Worm (Caenorhabditis elegans) whole organism, L3 larva: ENCODE results near the gene srx-50.

Experiments
- R02D3.7 ChIP-seq: fragments of 150-350 bp; optimal IDR thresholded peaks from 2 replicates; lab custom pipeline; 2014; ENCODE audit warnings: missing biosample characterization, missing genetic modification characterization
- ZK546.5 ChIP-seq: sonication (generic microtip); optimal IDR thresholded peaks from 2 replicates; lab custom pipeline; 2017; ENCODE audit warnings: missing biosample characterization, missing genetic modification characterization
- ama-1 ChIP-seq: fragments of 150-350 bp; optimal IDR thresholded peaks from 2 replicates; lab custom pipeline; 2018
- ceh-16 ChIP-seq: sonication (generic microtip); optimal IDR thresholded peaks from 2 replicates; lab custom pipeline; 2017; ENCODE audit warnings: missing biosample characterization, missing genetic modification characterization
- ceh-28 ChIP-seq: fragments of 150-350 bp; optimal IDR thresholded peaks from 2 replicates; lab custom pipeline; 2014; ENCODE audit warnings: missing biosample characterization, missing genetic modification reagents, missing genetic modification characterization
- ceh-82 ChIP-seq: fragments of 150-350 bp; optimal IDR thresholded peaks from 2 replicates; lab custom pipeline; 2014; ENCODE audit warnings: missing biosample characterization, missing genetic modification characterization
- ceh-9 ChIP-seq: sonication (generic microtip); optimal IDR thresholded peaks from 2 replicates; lab custom pipeline; 2018; ENCODE audit warnings: missing biosample characterization, missing genetic modification characterization
- daf-12 ChIP-seq: fragments of 150-350 bp; optimal IDR thresholded peaks from 2 replicates; lab custom pipeline; 2014; ENCODE audit warnings: missing biosample characterization, missing genetic modification reagents, missing genetic modification characterization
- egl-27 ChIP-seq: sonication (generic microtip); optimal IDR thresholded peaks from 4 replicates; lab custom pipeline; 2017; ENCODE audit warnings: missing biosample characterization, missing genetic modification reagents, missing genetic modification characterization
- elt-1 ChIP-seq: fragments of 150-350 bp; optimal IDR thresholded peaks from 2 replicates; lab custom pipeline; 2014; ENCODE audit warnings: missing biosample characterization, missing genetic modification characterization
- elt-2 ChIP-seq: sonication (generic microtip); optimal IDR thresholded peaks from 2 replicates; lab custom pipeline; 2016; ENCODE audit warnings: missing genetic modification reagents, mild to moderate bottlenecking, missing genetic modification characterization, missing compliant biosample characterization
- elt-3 ChIP-seq, 3 experiments: fragments of 150-350 bp in 1 of 3; sonication (generic microtip) in 2 of 3; optimal IDR thresholded peaks; 2 replicates in 2 of 3; 4 replicates in 1 of 3; lab custom pipeline; 2014 to 2017; ENCODE audit warnings: missing biosample characterization in 3 of 3, missing genetic modification characterization in 3 of 3
- eor-1 ChIP-seq, 2 experiments: fragments of 150-350 bp; optimal IDR thresholded peaks; 2 replicates each; lab custom pipeline; 2014 to 2018; ENCODE audit warnings: missing biosample characterization in 2 of 2, missing genetic modification characterization in 2 of 2
- fkh-10 ChIP-seq: sonication (generic microtip); optimal IDR thresholded peaks from 2 replicates; lab custom pipeline; 2017; ENCODE audit warnings: missing biosample characterization, missing genetic modification reagents, missing genetic modification characterization
- fos-1 ChIP-seq: fragments of 150-350 bp; optimal IDR thresholded peaks from 2 replicates; lab custom pipeline; 2014; ENCODE audit warnings: missing biosample characterization, missing genetic modification characterization
- hmg-11 ChIP-seq: sonication (generic microtip); optimal IDR thresholded peaks from 2 replicates; lab custom pipeline; 2016; ENCODE audit warnings: missing genetic modification characterization, missing compliant biosample characterization
- lin-15B ChIP-seq: fragments of 150-350 bp; optimal IDR thresholded peaks from 2 replicates; lab custom pipeline; 2014; ENCODE audit warnings: missing biosample characterization, missing genetic modification characterization
- lsy-12 ChIP-seq: sonication (generic microtip); optimal IDR thresholded peaks from 2 replicates; lab custom pipeline; 2016; ENCODE audit warnings: mild to moderate bottlenecking, missing genetic modification characterization, missing compliant biosample characterization
- nhr-11 ChIP-seq: fragments of 150-350 bp; optimal IDR thresholded peaks from 2 replicates; lab custom pipeline; 2014; ENCODE audit warnings: missing biosample characterization, missing genetic modification characterization
- nhr-12 ChIP-seq: fragments of 150-350 bp; optimal IDR thresholded peaks from 2 replicates; lab custom pipeline; 2014; ENCODE audit warnings: missing biosample characterization, missing genetic modification characterization
- nhr-23 ChIP-seq: fragments of 150-350 bp; optimal IDR thresholded peaks from 2 replicates; lab custom pipeline; 2014; ENCODE audit warnings: missing biosample characterization, missing genetic modification reagents, missing genetic modification characterization
- nhr-237 ChIP-seq: fragments of 150-350 bp; optimal IDR thresholded peaks from 2 replicates; lab custom pipeline; 2014; ENCODE audit warnings: missing biosample characterization, missing genetic modification characterization
- nhr-25 ChIP-seq: sonication (generic microtip); optimal IDR thresholded peaks from 2 replicates; lab custom pipeline; 2017; ENCODE audit warnings: missing biosample characterization, missing genetic modification characterization
- nhr-43 ChIP-seq: sonication (generic microtip); optimal IDR thresholded peaks from 2 replicates; lab custom pipeline; 2016; ENCODE audit warnings: mild to moderate bottlenecking, missing genetic modification characterization, missing compliant biosample characterization; ENCODE audit not compliant: poor library complexity, severe bottlenecking
- nhr-76 ChIP-seq: fragments of 150-350 bp; sonication (generic microtip); optimal IDR thresholded peaks from 5 replicates; lab custom pipeline; 2014; ENCODE audit warnings: missing biosample characterization, missing genetic modification characterization
- nhr-77 ChIP-seq: fragments of 150-350 bp; optimal IDR thresholded peaks from 2 replicates; lab custom pipeline; 2014; ENCODE audit warnings: missing biosample characterization, missing genetic modification characterization
- pha-4 ChIP-seq: fragments of 150-350 bp; optimal IDR thresholded peaks from 2 replicates; lab custom pipeline; 2014; ENCODE audit warnings: missing biosample characterization, missing genetic modification reagents, missing genetic modification characterization
- pqm-1 ChIP-seq: fragments of 150-350 bp; optimal IDR thresholded peaks from 2 replicates; lab custom pipeline; 2017; ENCODE audit warnings: missing biosample characterization, missing genetic modification characterization, inconsistent platforms
- sea-2 ChIP-seq: fragments of 150-350 bp; sonication (generic microtip); optimal IDR thresholded peaks from 4 replicates; lab custom pipeline; 2014; ENCODE audit warnings: missing biosample characterization, missing genetic modification reagents, missing genetic modification characterization
- skn-1 ChIP-seq: fragments of 150-350 bp; optimal IDR thresholded peaks from 2 replicates; lab custom pipeline; 2014; ENCODE audit warnings: missing biosample characterization, missing genetic modification characterization
- snpc-4 ChIP-seq: fragments of 150-350 bp; optimal IDR thresholded peaks from 2 replicates; lab custom pipeline; 2014; ENCODE audit warnings: missing biosample characterization, missing genetic modification characterization
- tbx-2 ChIP-seq: sonication (generic microtip); optimal IDR thresholded peaks from 2 replicates; lab custom pipeline; 2016; ENCODE audit warnings: mild to moderate bottlenecking, missing genetic modification characterization, missing compliant biosample characterization
- unc-39 ChIP-seq: sonication (generic microtip); optimal IDR thresholded peaks from 4 replicates; lab custom pipeline; 2017; ENCODE audit warnings: missing biosample characterization, missing genetic modification characterization
- unc-62 ChIP-seq: fragments of 150-350 bp; sonication (generic microtip); optimal IDR thresholded peaks from 4 replicates; lab custom pipeline; 2014; ENCODE audit warnings: missing biosample characterization, missing genetic modification reagents, missing genetic modification characterization
- zag-1 ChIP-seq: fragments of 150-350 bp; optimal IDR thresholded peaks from 2 replicates; lab custom pipeline; 2014; ENCODE audit warnings: missing biosample characterization, missing genetic modification characterization

srx-50 gene

DNA sequence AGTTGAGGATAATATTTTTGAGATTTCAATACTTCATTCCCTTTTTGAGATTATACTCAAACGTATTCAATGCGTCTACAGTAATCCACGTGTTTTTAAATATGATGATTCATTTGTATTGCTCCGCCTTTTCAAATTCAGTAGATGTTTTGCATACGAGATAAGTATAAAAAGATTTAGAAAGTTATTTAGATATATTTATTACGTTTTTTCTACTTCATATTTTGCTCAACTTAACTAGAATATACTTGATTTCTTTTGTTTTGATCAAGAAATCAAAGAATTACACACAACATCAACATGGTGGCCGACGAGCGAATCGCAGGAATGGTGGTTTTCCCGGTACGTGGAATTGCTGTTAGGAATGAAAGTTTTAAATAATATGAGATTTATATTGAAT is at the start of gene srx-50:
TSS of gene srx-50 (plus strand) at position 301 of the 400 bp plus-strand sequence.
- TF ChIP-seq nhr-43 (tag; lab: Kevin White, UChicago) (no peak), fkh-10 (GFP tag; lab: Kevin White, UChicago) (peak; percentile 18)

DNA sequence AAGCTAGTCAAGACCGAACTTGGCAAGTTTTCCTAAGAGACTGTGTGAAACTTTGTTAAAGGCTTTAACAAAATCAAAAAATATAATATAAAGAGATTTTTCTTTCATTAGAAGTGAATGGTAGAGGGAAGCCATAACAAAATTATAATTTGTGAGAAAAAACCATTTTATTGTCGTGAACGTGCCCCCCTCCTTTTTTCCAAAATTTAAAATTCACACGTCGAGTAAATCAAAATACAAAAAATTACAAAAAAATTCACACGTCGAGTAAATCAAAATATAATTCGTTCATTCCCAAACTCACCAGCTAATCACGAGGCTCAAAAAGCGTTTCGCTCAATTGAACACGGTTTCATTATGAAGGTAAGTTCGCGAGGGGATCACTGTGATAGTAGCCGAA is 48.2 kb upstream of the srx-50 start, which contains the start of gene C25A8.2:
TSS of gene C25A8.2 (plus strand) at position 301 of the 400 bp plus-strand sequence.
- TF ChIP-seq elt-3 (tag; optimal IDR thresholded peaks at IDR 0.05; lab: Kevin White, UChicago) (no peak), unc-62 (no peak), skn-1 (no peak), elt-2 (tag; lab: Kevin White, UChicago) (no peak), ZK546.5 (no peak), nhr-76 (tag; lab: Kevin White, UChicago) (no peak), unc-39 (tag; lab: Kevin White, UChicago) (no peak), nhr-43 (tag; lab: Kevin White, UChicago) (no peak), ceh-16 (tag; lab: Kevin White, UChicago) (no peak), nhr-23 (no peak), ceh-28 (tag; lab: Kevin White, UChicago) (no peak), sea-2 (GFP tag; lab: Kevin White, UChicago) (no peak), lin-15B (tag; lab: Kevin White, UChicago) (no peak), pqm-1 (tag; lab: Kevin White, UChicago) (no peak), daf-12 (tag; lab: Kevin White, UChicago) (no peak), ceh-82 (tag; lab: Kevin White, UChicago) (no peak), ama-1 (lab: Kevin White, UChicago) (no peak), nhr-25 (tag; lab: Kevin White, UChicago) (no peak), nhr-12 (tag; lab: Kevin White, UChicago) (no peak), eor-1 (tag; optimal IDR thresholded peaks at IDR 0.05; lab: Kevin White, UChicago) (no peak)
- TF ChIP-seq, all 47 proteins: peak for 0

DNA sequence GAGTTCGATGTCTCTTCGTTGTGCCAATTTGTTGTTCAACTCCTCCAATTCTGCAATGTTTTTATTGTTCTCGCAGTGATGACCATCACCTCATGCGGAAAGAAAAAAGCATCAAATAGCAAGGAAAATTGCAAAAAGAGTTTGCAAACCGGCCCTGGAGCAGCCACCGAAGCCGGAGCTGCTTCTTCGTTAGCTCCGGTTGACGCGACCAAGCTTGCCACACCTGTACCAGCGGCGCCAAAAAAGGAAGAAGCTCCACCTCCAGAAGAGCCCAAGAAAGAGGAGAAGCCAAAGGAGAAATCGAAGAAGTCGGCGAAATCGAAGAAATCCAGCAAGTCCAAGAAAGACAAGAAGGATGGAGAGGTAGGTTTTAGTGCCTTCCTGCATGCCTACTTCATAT is 47.6 kb upstream of the srx-50 start:
- TF ChIP-seq egl-27 (tag; lab: Kevin White, UChicago) (no peak), nhr-237 (tag; lab: Kevin White, UChicago) (no peak), ceh-16 (tag; lab: Kevin White, UChicago) (no peak), nhr-77 (tag; lab: Kevin White, UChicago) (no peak), elt-3 (tag; optimal IDR thresholded peaks at IDR 0.05; lab: Kevin White, UChicago) (no peak), pha-4 (tag; lab: Kevin White, UChicago) (no peak), sea-2 (GFP tag; lab: Kevin White, UChicago) (no peak), ama-1 (lab: Kevin White, UChicago) (no peak), unc-62 (no peak), lsy-12 (tag; lab: Kevin White, UChicago) (no peak), R02D3.7 (no peak), fos-1 (tag; lab: Kevin White, UChicago) (no peak)
- TF ChIP-seq, all 47 proteins: peak for 0

DNA sequence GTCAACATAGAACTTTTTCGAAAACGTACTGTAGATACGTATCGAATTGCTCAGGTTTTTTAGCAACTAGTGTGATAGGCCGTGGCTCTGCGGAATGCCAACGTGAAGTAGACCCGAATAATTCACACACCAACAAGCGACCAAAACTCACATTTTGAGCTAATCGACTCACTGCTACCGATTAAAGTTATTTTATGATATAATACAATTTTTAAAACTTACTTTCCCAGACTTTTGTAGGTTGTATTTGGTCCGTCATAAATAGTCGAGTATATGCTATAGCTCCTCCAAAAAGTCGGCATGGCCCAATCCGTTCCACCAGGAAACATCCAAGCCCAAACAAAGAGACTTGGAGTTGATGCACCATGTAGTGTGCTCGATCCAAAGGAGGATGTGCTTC is 46.9 kb upstream of the srx-50 start, which contains the start of gene C25A8.1:
TSS of gene C25A8.1 (plus strand) at position 301 of the 400 bp plus-strand sequence.
- TF ChIP-seq fkh-10 (GFP tag; lab: Kevin White, UChicago) (no peak), elt-1 (tag; lab: Kevin White, UChicago) (no peak), lsy-12 (tag; lab: Kevin White, UChicago) (no peak), zag-1 (tag; lab: Kevin White, UChicago) (no peak), elt-3 (tag; optimal IDR thresholded peaks at IDR 0.05; lab: Kevin White, UChicago) (no peak), ceh-28 (tag; lab: Kevin White, UChicago) (no peak), pqm-1 (tag; lab: Kevin White, UChicago) (no peak), snpc-4 (no peak), fos-1 (tag; lab: Kevin White, UChicago) (no peak), R02D3.7 (no peak), ceh-9 (no peak), nhr-11 (tag; lab: Kevin White, UChicago) (no peak), nhr-76 (tag; lab: Kevin White, UChicago) (no peak), tbx-2 (tag; lab: Kevin White, UChicago) (no peak)

DNA sequence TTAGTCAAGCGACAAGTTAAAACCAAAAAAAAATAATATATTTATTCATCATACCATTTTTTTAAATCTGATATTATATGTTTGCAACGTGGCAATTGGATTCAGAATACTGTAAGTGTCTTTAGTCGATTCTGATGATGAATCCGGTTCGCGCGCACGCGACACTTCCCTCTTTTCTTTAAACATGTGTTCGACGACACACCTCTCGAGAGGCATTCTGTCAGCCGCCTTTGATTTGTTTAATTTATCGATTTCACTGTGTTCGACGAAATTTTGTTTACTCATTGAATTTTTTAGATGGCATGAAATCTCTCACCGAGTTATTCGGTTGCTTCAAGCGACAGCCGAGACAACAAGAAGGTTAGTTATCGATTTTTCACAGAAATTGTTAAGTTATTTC is 46.0 kb upstream of the srx-50 start, which contains the start of gene trxr-1:
TSS of gene trxr-1 (plus strand) at position 227 of the 400 bp plus-strand sequence.
- TF ChIP-seq hmg-11 (tag; lab: Kevin White, UChicago) = peak; percentile 15
- TF ChIP-seq nhr-76 (tag; lab: Kevin White, UChicago) = no peak
- TF ChIP-seq, all 47 proteins: peak for 1
